Fruit fly (Drosophila melanogaster) whole organism: Measurements from ENCODE around the gene CG1907.

Experiments used
- EcR ChIP-seq, 2 experiments: fragments of >200 bp; optimal IDR thresholded peaks; 2 replicates each; lab custom pipeline; 2017; ENCODE audit warnings: missing biosample characterization in 2 of 2, missing genetic modification characterization in 2 of 2, missing genetic modification reagents in 2 of 2
- pan ChIP-seq: fragments of >200 bp; optimal IDR thresholded peaks from 2 replicates; lab custom pipeline; 2017
- usp ChIP-seq: fragments of >200 bp; optimal IDR thresholded peaks from 2 replicates; lab custom pipeline; 2017; ENCODE audit warnings: missing biosample characterization, missing genetic modification characterization, mixed read lengths

dm6 chr3R:29588004-29588403 is 30.9 kb upstream of the CG1907 start, which contains the start of gene CG7567:
- TF ChIP-seq pan (lab: Kevin White, UChicago), result no peak
- TF ChIP-seq EcR (GFP tag; optimal IDR thresholded peaks at IDR 0.05; lab: Kevin White, UChicago), result no peak
- no peak for TF ChIP-seq usp (GFP tag; lab: Kevin White, UChicago)
